Worm (Caenorhabditis elegans): Measurements from ENCODE around the gene slfl-4.
"Not testable (repeated sequence)": the region's sequence is repeated elsewhere in the genome, so short reads cannot be mapped to it uniquely, and the experiment has no call there.

- TF ChIP-seq egl-43 (GFP tag; IDR thresholded peaks at IDR 0.05); lin-1 (GFP tag; IDR thresholded peaks at IDR 0.05); mxl-2 (GFP tag; conservative IDR thresholded peaks at IDR 0.05); lin-15B (tag; optimal IDR thresholded peaks at IDR 0.05); fos-1 (tag; optimal IDR thresholded peaks at IDR 0.05); zfp-2 (tag; optimal IDR thresholded peaks at IDR 0.05); ztf-11 (tag; optimal IDR thresholded peaks at IDR 0.05); unc-39 (tag; optimal IDR thresholded peaks at IDR 0.05): not testable (repeated sequence)
Observed at ce11 chrIV:5308046-5308643, 33.8 kb downstream of the slfl-4 start, which contains the start of the genes ZK354.9 and msp-58.

All from whole organism, L4 larva.